Worm (Caenorhabditis elegans) whole organism, early embryonic: ENCODE results near the gene F49C12.5.

Experiments
- B0310.2 ChIP-seq: sonication (generic microtip); optimal IDR thresholded peaks from 2 replicates; lab custom pipeline; 2016; ENCODE audit warnings: mild to moderate bottlenecking, missing genetic modification characterization, missing compliant biosample characterization
- F13C5.2 ChIP-seq: sonication (generic microtip); optimal IDR thresholded peaks from 2 replicates; lab custom pipeline; 2017; ENCODE audit warnings: mild to moderate bottlenecking, missing genetic modification characterization, inconsistent platforms, missing compliant biosample characterization
- aly-1 ChIP-seq: sonication (generic microtip); optimal IDR thresholded peaks from 2 replicates; lab custom pipeline; 2016; ENCODE audit warnings: missing genetic modification characterization, missing compliant biosample characterization
- ama-1 ChIP-seq: fragments of 150-350 bp; optimal IDR thresholded peaks from 2 replicates; lab custom pipeline; 2014
- ceh-13 ChIP-seq: fragments of 200-800 bp; sonication (Bioruptor generic); optimal IDR thresholded peaks from 2 replicates; lab custom pipeline; 2018; ENCODE audit warnings: mild to moderate bottlenecking, missing genetic modification characterization, missing compliant biosample characterization
- ceh-36 ChIP-seq: sonication (generic microtip); optimal IDR thresholded peaks from 2 replicates; lab custom pipeline; 2016; ENCODE audit warnings: missing genetic modification characterization, inconsistent platforms, missing compliant biosample characterization
- ets-7 ChIP-seq: sonication (generic microtip); optimal IDR thresholded peaks from 2 replicates; lab custom pipeline; 2016; ENCODE audit warnings: missing genotype, missing genetic modification characterization, missing compliant biosample characterization
- flt-1 ChIP-seq: fragments of 200-800 bp; sonication (Bioruptor generic); IDR thresholded peaks from 2 replicates; pipeline ENCODE4 v1.3.6; 2022; ENCODE audit warnings: missing genetic modification characterization, missing compliant biosample characterization
- hmbx-1 ChIP-seq: sonication (generic microtip); optimal IDR thresholded peaks from 2 replicates; lab custom pipeline; 2016; ENCODE audit warnings: mild to moderate bottlenecking, missing genetic modification characterization, missing compliant biosample characterization
- hmg-4 ChIP-seq: fragments of 200-800 bp; sonication (Bioruptor generic); optimal IDR thresholded peaks from 2 replicates; lab custom pipeline; 2018; ENCODE audit warnings: mild to moderate bottlenecking, missing genetic modification characterization, missing compliant biosample characterization
- hnd-1 ChIP-seq: sonication (generic microtip); optimal IDR thresholded peaks from 2 replicates; lab custom pipeline; 2016; ENCODE audit warnings: missing genetic modification characterization, missing compliant biosample characterization
- pes-1 ChIP-seq: fragments of 200-800 bp; sonication (Bioruptor generic); IDR thresholded peaks from 2 replicates; pipeline ENCODE4 v1.3.6; 2022; ENCODE audit warnings: missing genetic modification reagents, missing genetic modification characterization, missing compliant biosample characterization
- scrt-1 ChIP-seq: fragments of 200-800 bp; sonication (Bioruptor generic); IDR thresholded peaks from 2 replicates; pipeline ENCODE4 v1.3.6; 2022; ENCODE audit warnings: missing genetic modification characterization, missing compliant biosample characterization
- sea-1 ChIP-seq: fragments of 200-800 bp; sonication (Bioruptor generic); conservative IDR thresholded peaks from 2 replicates; pipeline ENCODE4 v1.3.6; 2022; ENCODE audit warnings: missing genetic modification characterization, missing compliant biosample characterization
- tbx-11 ChIP-seq: fragments of 200-800 bp; sonication (Bioruptor generic); IDR thresholded peaks from 2 replicates; pipeline ENCODE4 v1.3.6; 2022; ENCODE audit warnings: missing genetic modification characterization, missing compliant biosample characterization
- tbx-37 ChIP-seq: fragments of 200-800 bp; sonication (Bioruptor generic); conservative IDR thresholded peaks from 2 replicates; pipeline ENCODE4 v1.3.6; 2022; ENCODE audit warnings: missing genetic modification reagents, missing genetic modification characterization, missing compliant biosample characterization
- tra-4 ChIP-seq: sonication (generic microtip); optimal IDR thresholded peaks from 2 replicates; lab custom pipeline; 2017; ENCODE audit warnings: missing genetic modification characterization, missing compliant biosample characterization

The F49C12.5 gene

ce11 chrIV:9262295-9262694 is 42.4 kb upstream of the F49C12.5 start:
- TF ChIP-seq ceh-13 (GFP tag; lab: Kevin White, UChicago): no peak
- no peak for TF ChIP-seq ets-7
- no peak for TF ChIP-seq flt-1 (GFP tag; lab: Robert Waterston, UW)
- TF ChIP-seq hnd-1: no peak
- no peak for TF ChIP-seq scrt-1 (GFP tag; lab: Robert Waterston, UW)
- TF ChIP-seq aly-1: no peak
- no peak for TF ChIP-seq tra-4 (tag; lab: Kevin White, UChicago)
- TF ChIP-seq ceh-36: no peak
- no peak for TF ChIP-seq hmbx-1 (tag; lab: Kevin White, UChicago)
- no peak for TF ChIP-seq F13C5.2 (tag; lab: Kevin White, UChicago)
- no peak for TF ChIP-seq tbx-11 (GFP tag; lab: Robert Waterston, UW)
- TF ChIP-seq hmg-4 (GFP tag; lab: Kevin White, UChicago): no peak
- TF ChIP-seq tbx-37 (GFP tag; lab: Robert Waterston, UW): no peak

ce11 chrIV:9263812-9264320 is 40.9 kb upstream of the F49C12.5 start, which contains the start of gene flh-1:
Gene flh-1 (minus strand): TSS chrIV:9264270.
- TF ChIP-seq ceh-36: peak; percentile 70
- no peak for TF ChIP-seq flt-1 (GFP tag; lab: Robert Waterston, UW)
- TF ChIP-seq aly-1: peak; percentile 47
- peak; percentile 15 for TF ChIP-seq F13C5.2 (tag; lab: Kevin White, UChicago)
- TF ChIP-seq ets-7: no peak
- peak; percentile 82 for TF ChIP-seq sea-1
- TF ChIP-seq hmg-4 (GFP tag; lab: Kevin White, UChicago): peak; percentile 86

DNA sequence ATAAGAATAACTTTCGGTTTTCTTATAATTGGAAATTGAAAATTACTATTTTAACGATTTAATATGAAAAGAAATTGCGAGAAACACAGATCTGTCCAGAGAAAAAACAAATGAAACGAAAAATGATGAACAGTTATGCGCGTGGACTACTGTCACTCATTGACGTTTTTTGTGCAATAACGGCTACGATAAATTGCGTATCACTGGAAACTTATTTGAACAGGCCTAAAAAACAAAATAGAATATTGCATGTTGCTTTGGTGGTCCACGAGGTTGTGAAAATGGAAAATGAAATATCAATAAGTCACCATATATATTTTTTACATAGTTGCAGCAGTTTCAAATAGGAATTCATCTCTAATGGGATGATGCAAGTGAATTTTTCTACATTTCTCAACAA is 40.2 kb upstream of the F49C12.5 start:
- TF ChIP-seq flt-1 (GFP tag; lab: Robert Waterston, UW): no peak
- no peak for TF ChIP-seq ceh-13 (GFP tag; lab: Kevin White, UChicago)
- no peak for TF ChIP-seq hmg-4 (GFP tag; lab: Kevin White, UChicago)
- no peak for TF ChIP-seq pes-1 (GFP tag; lab: Robert Waterston, UW)
- no peak for TF ChIP-seq sea-1
- TF ChIP-seq hnd-1: no peak
- no peak for TF ChIP-seq tbx-37 (GFP tag; lab: Robert Waterston, UW)
- no peak for TF ChIP-seq hmbx-1 (tag; lab: Kevin White, UChicago)
- no peak for TF ChIP-seq ets-7
- no peak for TF ChIP-seq aly-1
- TF ChIP-seq F13C5.2 (tag; lab: Kevin White, UChicago): no peak
- TF ChIP-seq scrt-1 (GFP tag; lab: Robert Waterston, UW): no peak
- TF ChIP-seq ceh-36: no peak

- TF ChIP-seq scrt-1 (GFP tag; lab: Robert Waterston, UW) (no peak), ceh-36 (no peak), aly-1 (no peak), hmg-4 (GFP tag; lab: Kevin White, UChicago) (no peak), tbx-11 (GFP tag; lab: Robert Waterston, UW) (no peak), F13C5.2 (tag; lab: Kevin White, UChicago) (no peak), sea-1 (no peak), flt-1 (GFP tag; lab: Robert Waterston, UW) (no peak), ama-1 (lab: Kevin White, UChicago) (no peak)
Measured at ce11 chrIV:9266464-9266863, 38.3 kb upstream of the F49C12.5 start, which contains the start of gene Y11D7A.19. Gene Y11D7A.19 (minus strand): TSS chrIV:9266564.

ce11 chrIV:9267581-9267980 is 37.1 kb upstream of the F49C12.5 start:
- TF ChIP-seq hmg-4 (GFP tag; lab: Kevin White, UChicago) (peak; percentile 72), tbx-37 (GFP tag; lab: Robert Waterston, UW) (no peak), sea-1 (no peak), scrt-1 (GFP tag; lab: Robert Waterston, UW) (no peak), pes-1 (GFP tag; lab: Robert Waterston, UW) (0 out of 2 replicates have a peak, but pooled peaks have one; percentile 13), aly-1 (no peak), F13C5.2 (tag; lab: Kevin White, UChicago) (no peak), ets-7 (no peak), B0310.2 (tag; lab: Kevin White, UChicago) (no peak)

ce11 chrIV:9268916-9269315 is 35.8 kb upstream of the F49C12.5 start:
- TF ChIP-seq aly-1 (peak; percentile 77), flt-1 (GFP tag; lab: Robert Waterston, UW) (peak; percentile 58), scrt-1 (GFP tag; lab: Robert Waterston, UW) (peak; percentile 67; the same call in 1 of the 2 replicates), tbx-11 (GFP tag; lab: Robert Waterston, UW) (no peak)

ce11 chrIV:9269796-9270195 is 34.9 kb upstream of the F49C12.5 start, which contains the start of gene flh-3:
Gene flh-3 (plus strand): TSS chrIV:9270096.
- no peak for TF ChIP-seq hnd-1
- no peak for TF ChIP-seq ama-1 (lab: Kevin White, UChicago)
- TF ChIP-seq flt-1 (GFP tag; lab: Robert Waterston, UW): no peak
- TF ChIP-seq F13C5.2 (tag; lab: Kevin White, UChicago): no peak
- TF ChIP-seq sea-1: no peak
- TF ChIP-seq ceh-13 (GFP tag; lab: Kevin White, UChicago): no peak
- TF ChIP-seq hmg-4 (GFP tag; lab: Kevin White, UChicago): no peak
- TF ChIP-seq aly-1: no peak
- no peak for TF ChIP-seq tbx-37 (GFP tag; lab: Robert Waterston, UW)
- no peak for TF ChIP-seq ets-7
- TF ChIP-seq pes-1 (GFP tag; lab: Robert Waterston, UW): no peak
- no peak for TF ChIP-seq scrt-1 (GFP tag; lab: Robert Waterston, UW)
- TF ChIP-seq B0310.2 (tag; lab: Kevin White, UChicago): no peak
- no peak for TF ChIP-seq tra-4 (tag; lab: Kevin White, UChicago)
- TF ChIP-seq tbx-11 (GFP tag; lab: Robert Waterston, UW): no peak
- no peak for TF ChIP-seq hmbx-1 (tag; lab: Kevin White, UChicago)
- no peak for TF ChIP-seq ceh-36

ce11 chrIV:9274008-9274529 is 30.6 kb upstream of the F49C12.5 start, which contains the start of gene nmy-3:
Gene nmy-3 (plus strand): TSS chrIV:9274479.
- TF ChIP-seq B0310.2 (tag; lab: Kevin White, UChicago): no peak
- TF ChIP-seq F13C5.2 (tag; lab: Kevin White, UChicago): no peak
- TF ChIP-seq ama-1 (lab: Kevin White, UChicago): no peak
- TF ChIP-seq hmg-4 (GFP tag; lab: Kevin White, UChicago): no peak
- no peak for TF ChIP-seq hnd-1
- no peak for TF ChIP-seq aly-1
- no peak for TF ChIP-seq flt-1 (GFP tag; lab: Robert Waterston, UW)
- no peak for TF ChIP-seq tbx-37 (GFP tag; lab: Robert Waterston, UW)
